Fruit fly (Drosophila melanogaster): ENCODE results near the gene Taf2.

- TF ChIP-seq cyc (GFP tag; optimal IDR thresholded peaks at IDR 0.05) (no peak), Blimp-1 (GFP tag; optimal IDR thresholded peaks at IDR 0.05) (no peak)
Observed at dm6 chr3L:9845980-9846538, 42.4 kb downstream of the Taf2 start.
